Worm (Caenorhabditis elegans): ENCODE results near the gene bath-28.

bath-28 gene

DNA sequence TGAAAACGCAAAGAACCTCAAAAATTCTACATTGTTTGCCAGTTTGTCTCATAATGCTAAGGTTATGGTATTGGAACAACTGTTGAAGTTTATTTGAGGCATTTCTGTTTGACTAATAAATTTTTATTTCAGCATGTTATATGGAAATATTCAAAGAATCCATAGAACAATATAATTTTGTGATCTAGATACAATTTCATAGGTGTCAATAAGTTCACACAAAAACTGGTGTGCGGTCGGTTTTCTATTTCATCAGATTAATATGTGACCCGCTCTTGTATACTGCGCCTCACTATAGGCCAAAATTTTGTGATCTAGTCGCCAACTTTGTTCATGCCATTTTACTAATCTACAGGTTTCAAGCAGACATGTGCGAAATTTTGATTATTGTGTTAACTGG, 45.3 kb downstream of the bath-28 start, which contains the start of gene btb-22:
Gene btb-22, plus strand, starts transcription at position 301 of the 400 bp plus-strand sequence.
- no peak for TF ChIP-seq fkh-10 (GFP tag; optimal IDR thresholded peaks at IDR 0.05)
- no peak for TF ChIP-seq efl-1 (optimal IDR thresholded peaks at IDR 0.05)
- peak in 1 of 2 experiments; percentile 66 for TF ChIP-seq efl-1 (GFP tag; optimal IDR thresholded peaks at IDR 0.05 in 1 of 2)
- TF ChIP-seq nhr-84 (tag; optimal IDR thresholded peaks at IDR 0.05), result no peak

DNA sequence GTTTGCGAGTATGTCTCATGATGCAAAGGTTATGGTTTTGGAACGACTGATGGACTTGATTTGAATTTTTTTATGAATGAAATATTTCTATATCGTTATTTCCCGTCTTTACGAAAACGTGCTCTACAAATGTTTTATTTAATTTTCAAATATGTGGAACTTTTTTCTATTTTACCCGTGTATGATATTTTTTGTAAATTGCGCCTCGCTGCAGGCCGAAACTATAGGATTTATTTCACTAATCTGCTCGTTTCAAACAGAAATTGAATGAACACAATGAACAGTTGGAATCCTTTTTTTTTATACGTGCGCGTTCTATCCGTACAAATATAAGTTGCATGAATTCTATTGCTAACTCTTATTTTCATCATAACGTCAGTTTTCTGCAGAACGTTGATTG, 46.9 kb downstream of the bath-28 start, which contains the start of gene btb-18:
Gene btb-18, plus strand, starts transcription at position 301 of the 400 bp plus-strand sequence.
- TF ChIP-seq ces-1 (GFP tag; optimal IDR thresholded peaks at IDR 0.05), result no peak
- no peak for TF ChIP-seq mep-1 (tag; optimal IDR thresholded peaks at IDR 0.05)
- TF ChIP-seq zag-1 (tag; optimal IDR thresholded peaks at IDR 0.05), result no peak
- TF ChIP-seq rnt-1 (tag; optimal IDR thresholded peaks at IDR 0.05), result no peak
- TF ChIP-seq mdl-1 (tag; optimal IDR thresholded peaks at IDR 0.05), result no peak
- no peak for TF ChIP-seq grh-1 (GFP tag; IDR thresholded peaks at IDR 0.05)

DNA sequence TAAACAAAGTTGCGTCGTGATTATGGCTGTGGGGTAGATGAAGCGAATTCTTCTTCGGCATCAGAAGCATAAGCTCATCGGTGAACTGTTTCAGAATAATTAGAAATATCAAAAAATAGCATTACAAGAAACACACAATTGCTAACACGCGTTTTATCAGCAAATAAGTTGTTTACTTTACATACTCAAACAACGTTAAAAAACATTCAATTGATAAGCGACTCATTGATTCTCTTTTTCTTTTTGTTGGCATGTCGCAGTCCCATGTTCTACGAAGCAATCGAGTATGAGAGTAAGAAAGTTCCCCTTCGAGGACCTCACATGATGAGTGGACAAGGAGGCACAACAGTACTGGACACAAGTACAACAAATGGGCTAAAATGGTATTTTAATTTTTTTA, 48.1 kb downstream of the bath-28 start, which contains the start of gene btb-16:
Gene btb-16, plus strand, starts transcription at position 240 of the 400 bp plus-strand sequence.
- no peak for TF ChIP-seq efl-1 (optimal IDR thresholded peaks at IDR 0.05)
- peak in 1 of 2 experiments; percentile 77 for TF ChIP-seq efl-1 (GFP tag; optimal IDR thresholded peaks at IDR 0.05 in 1 of 2)
- no peak for TF ChIP-seq fkh-8 (tag; optimal IDR thresholded peaks at IDR 0.05)
- no peak for TF ChIP-seq zip-4 (GFP tag; optimal IDR thresholded peaks at IDR 0.05)
- TF ChIP-seq unc-130 (tag; optimal IDR thresholded peaks at IDR 0.05), result no peak
- peak; percentile 70 for TF ChIP-seq elt-2 (tag; optimal IDR thresholded peaks at IDR 0.05)
- no peak for TF ChIP-seq unc-62 (GFP tag; optimal IDR thresholded peaks at IDR 0.05)
- TF ChIP-seq lin-35 (GFP tag; optimal IDR thresholded peaks at IDR 0.05), result peak in 1 of 2 experiments; percentile 22
- no peak for TF ChIP-seq pax-3 (tag; optimal IDR thresholded peaks at IDR 0.05)
- TF ChIP-seq mab-9 (GFP tag; IDR thresholded peaks at IDR 0.05), result no peak
- TF ChIP-seq dsc-1 (tag; optimal IDR thresholded peaks at IDR 0.05), result no peak

DNA sequence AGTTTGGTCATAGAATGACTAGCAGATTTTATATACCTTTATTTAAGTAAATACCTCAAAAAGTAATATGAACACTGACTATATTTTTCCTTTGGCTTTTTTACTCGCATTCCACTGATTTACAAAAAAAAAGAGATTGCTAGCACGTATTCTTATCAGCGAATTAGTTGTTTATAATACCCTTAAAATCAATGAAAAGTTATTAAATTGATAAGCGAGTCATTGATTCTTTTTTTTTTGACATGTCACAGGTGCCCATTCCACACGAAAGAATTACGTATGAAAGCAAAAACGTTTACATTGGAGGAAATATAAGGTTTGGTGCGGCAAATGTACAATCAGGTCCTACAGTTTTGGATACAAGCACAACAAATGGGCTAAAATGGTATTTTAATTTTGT, 49.6 kb downstream of the bath-28 start, which contains the start of gene btb-17:
Gene btb-17, plus strand, starts transcription at position 213 of the 400 bp plus-strand sequence.
- TF ChIP-seq zip-4 (GFP tag; optimal IDR thresholded peaks at IDR 0.05) (no peak), elt-2 (tag; optimal IDR thresholded peaks at IDR 0.05) (peak; percentile 73), sox-4 (tag; optimal IDR thresholded peaks at IDR 0.05) (no peak), hlh-4 (tag; optimal IDR thresholded peaks at IDR 0.05) (no peak), isw-1 (GFP tag; IDR thresholded peaks at IDR 0.05) (no peak), lin-35 (GFP tag; optimal IDR thresholded peaks at IDR 0.05) (peak in 1 of 2 experiments; percentile 27)

Measured in whole organism, L1 larva.